Fruit fly (Drosophila melanogaster): Measurements from ENCODE around the gene Wdr24.

Wdr24 gene

dm6 chr3R:29716782-29717317 lies 28.0 kb downstream of the Wdr24 start, which contains the start of gene Obp99b (continued):
- TF ChIP-seq Meics (GFP tag; optimal IDR thresholded peaks at IDR 0.05) (peak; percentile 85), Pdp1 (GFP tag; optimal IDR thresholded peaks at IDR 0.05) (peak; percentile 54 to 78), mld (GFP tag; IDR thresholded peaks at IDR 0.05; ENCODE audit: partially characterized antibody) (no peak), Bdp1 (GFP tag; optimal IDR thresholded peaks at IDR 0.05) (peak; percentile 71), bbx (GFP tag; IDR thresholded peaks at IDR 0.05; ENCODE audit: partially characterized antibody) (no peak), en (GFP tag; optimal IDR thresholded peaks at IDR 0.05) (peak; percentile 78), CG1792 (GFP tag; optimal IDR thresholded peaks at IDR 0.05) (peak; percentile 60), CG11696 (GFP tag; IDR thresholded peaks at IDR 0.05) (peak; percentile 61), CG3838 (GFP tag; optimal IDR thresholded peaks at IDR 0.05) (peak; percentile 19), CoRest (tag; optimal IDR thresholded peaks at IDR 0.05) (peak; percentile 50), Ets65A (GFP tag) (peak; percentile 92), NFAT (GFP tag; IDR thresholded peaks at IDR 0.05) (peak; percentile 90), cad (GFP tag; optimal IDR thresholded peaks at IDR 0.05) (no peak), sens-2 (GFP tag; IDR thresholded peaks at IDR 0.05) (peak; percentile 90), CG34376 (GFP tag; optimal IDR thresholded peaks at IDR 0.05) (peak; percentile 67), CG13894 (tag; optimal IDR thresholded peaks at IDR 0.05) (no peak), CG7271 (tag; optimal IDR thresholded peaks at IDR 0.05) (peak; percentile 79), gro (GFP tag; optimal IDR thresholded peaks at IDR 0.05) (no peak), CG10565 (GFP tag; optimal IDR thresholded peaks at IDR 0.05) (peak; percentile 5), sim (GFP tag; IDR thresholded peaks at IDR 0.05) (peak; percentile 74; the same call in 1 of the 2 replicates), CG2202 (tag; optimal IDR thresholded peaks at IDR 0.05) (peak; percentile 71), eyg (GFP tag; optimal IDR thresholded peaks at IDR 0.05) (peak; percentile 68), seq (GFP tag; IDR thresholded peaks at IDR 0.05) (peak; percentile 64; the same call in 1 of the 2 replicates), Vsx1 (GFP tag; optimal IDR thresholded peaks at IDR 0.05) (peak; percentile 69), Atf-2 (GFP tag; optimal IDR thresholded peaks at IDR 0.05) (peak; percentile 77), fru (optimal IDR thresholded peaks at IDR 0.05) (no peak), CG16815 (GFP tag; optimal IDR thresholded peaks at IDR 0.05) (peak; percentile 58), CG10959 (GFP tag; IDR thresholded peaks at IDR 0.05) (peak; percentile 88), ap (GFP tag; IDR thresholded peaks at IDR 0.05) (peak; percentile 74), Antp (GFP tag; optimal IDR thresholded peaks at IDR 0.05) (peak; percentile 84), CG1602 (GFP tag; optimal IDR thresholded peaks at IDR 0.05) (peak; percentile 50), Dip3 (GFP tag; optimal IDR thresholded peaks at IDR 0.05) (peak; percentile 3), CG12391 (tag; optimal IDR thresholded peaks at IDR 0.05) (peak; percentile 29), CG12236 (GFP tag; optimal IDR thresholded peaks at IDR 0.05) (peak; percentile 66), H2.0 (GFP tag; IDR thresholded peaks at IDR 0.05) (peak; percentile 77), Aef1 (GFP tag; IDR thresholded peaks at IDR 0.05) (peak; percentile 58; the same call in 1 of the 3 replicates), CG17612 (GFP tag; IDR thresholded peaks at IDR 0.05) (peak; percentile 57; the same call in 1 of the 2 replicates), ATbp (GFP tag; optimal IDR thresholded peaks at IDR 0.05) (peak; percentile 82), ara (GFP tag; IDR thresholded peaks at IDR 0.05) (peak; percentile 77), ranshi (GFP tag; IDR thresholded peaks at IDR 0.05) (peak; percentile 69), CG10267 (tag; optimal IDR thresholded peaks at IDR 0.05) (peak; percentile 46), NfI (GFP tag; optimal IDR thresholded peaks at IDR 0.05) (peak; percentile 91), bigmax (GFP tag; optimal IDR thresholded peaks at IDR 0.05) (peak; percentile 32), Side (GFP tag; optimal IDR thresholded peaks at IDR 0.05) (peak; percentile 82), Usf (GFP tag; optimal IDR thresholded peaks at IDR 0.05) (peak; percentile 23), Tbp (GFP tag; optimal IDR thresholded peaks at IDR 0.05) (no peak), aop (GFP tag; IDR thresholded peaks at IDR 0.05) (peak; percentile 35; the same call in 1 of the 2 replicates), CG7987 (GFP tag; optimal IDR thresholded peaks at IDR 0.05) (peak; percentile 88), unpg (GFP tag; optimal IDR thresholded peaks at IDR 0.05) (peak; percentile 80), row (GFP tag; IDR thresholded peaks at IDR 0.05) (peak; percentile 29; the same call in 1 of the 3 replicates), ken (GFP tag; IDR thresholded peaks at IDR 0.05) (peak; percentile 85)
